Fruit fly (Drosophila melanogaster) whole organism, embryonic: ENCODE measurements around the gene CG44044.
A peak's percentile ranks its signal among the peaks of the same experiment; 100 is the strongest.

Source experiments
- Abd-B ChIP-seq: fragments of 200-800 bp; sonication (Bioruptor generic); optimal IDR thresholded peaks from 2 replicates; lab custom pipeline; 2018; ENCODE audit warnings: missing biosample characterization, mild to moderate bottlenecking, missing genetic modification characterization, moderate library complexity
- Awh ChIP-seq: fragments of 200-800 bp; sonication (Bioruptor generic); IDR thresholded peaks from 2 replicates; pipeline ENCODE4, ENCODE4 v1.3.6; 2022; ENCODE audit warnings: missing biosample characterization, missing genetic modification characterization
- CG11504 ChIP-seq: fragments of 200-800 bp; sonication (Bioruptor generic); optimal IDR thresholded peaks from 3 replicates; lab custom pipeline; 2019; ENCODE audit warnings: missing biosample characterization, mild to moderate bottlenecking, missing genetic modification characterization, moderate library complexity
- CG11695 ChIP-seq: fragments of 200-800 bp; sonication (Bioruptor generic); IDR thresholded peaks from 3 replicates; pipeline ENCODE4 v1.3.6; 2022; ENCODE audit warnings: missing biosample characterization, missing genetic modification characterization
- CG1529 ChIP-seq: fragments of 200-800 bp; sonication (Bioruptor generic); optimal IDR thresholded peaks from 3 replicates; lab custom pipeline; 2018; ENCODE audit warnings: missing biosample characterization, missing genetic modification characterization
- CG17829 ChIP-seq: fragments of 200-800 bp; optimal IDR thresholded peaks from 2 replicates; lab custom pipeline; 2019; ENCODE audit warnings: missing biosample characterization, mild to moderate bottlenecking, missing genetic modification characterization, moderate library complexity
- CG18599 ChIP-seq: fragments of 200-800 bp; sonication (Bioruptor generic); optimal IDR thresholded peaks from 3 replicates; lab custom pipeline; 2017; ENCODE audit warnings: missing biosample characterization, missing genetic modification characterization, mild to moderate bottlenecking, moderate library complexity, missing genetic modification reagents
- CG2116 ChIP-seq: fragments of 200-800 bp; sonication (Bioruptor generic); optimal IDR thresholded peaks from 3 replicates; lab custom pipeline; 2018; ENCODE audit warnings: missing biosample characterization, mild to moderate bottlenecking, missing genetic modification characterization
- CG2129 ChIP-seq: fragments of 200-800 bp; sonication (Bioruptor generic); IDR thresholded peaks from 2 replicates; pipeline ENCODE4 v1.3.6; 2022; ENCODE audit warnings: missing biosample characterization, missing genetic modification characterization; ENCODE audit not compliant: partially characterized antibody
- CG2199 ChIP-seq: fragments of 200-800 bp; sonication (Bioruptor generic); IDR thresholded peaks from 3 replicates; pipeline ENCODE4 v1.3.6; 2022; ENCODE audit warnings: missing biosample characterization, missing genetic modification characterization
- CG2678 ChIP-seq: fragments of 200-800 bp; sonication (Bioruptor generic); optimal IDR thresholded peaks from 3 replicates; lab custom pipeline; 2019; ENCODE audit warnings: missing biosample characterization, mild to moderate bottlenecking, missing genetic modification characterization, moderate library complexity
- CG33557 ChIP-seq: fragments of 200-800 bp; sonication (Bioruptor generic); optimal IDR thresholded peaks from 2 replicates; lab custom pipeline; 2019; ENCODE audit warnings: missing biosample characterization, mild to moderate bottlenecking, missing genetic modification characterization, moderate library complexity
- CG7357 ChIP-seq: fragments of 200-800 bp; sonication (Bioruptor generic); IDR thresholded peaks from 3 replicates; pipeline ENCODE4 v1.3.6; 2022; ENCODE audit warnings: missing biosample characterization, missing genetic modification characterization
- Ets97D ChIP-seq: fragments of 200-800 bp; sonication (Bioruptor generic); optimal IDR thresholded peaks from 3 replicates; lab custom pipeline; 2016; ENCODE audit warnings: missing biosample characterization, missing genetic modification characterization
- Fer1 ChIP-seq: fragments of 200-800 bp; sonication (Bioruptor generic); optimal IDR thresholded peaks from 2 replicates; lab custom pipeline; 2017; ENCODE audit warnings: missing biosample characterization, mild to moderate bottlenecking, missing genetic modification characterization
- Hey ChIP-seq: fragments of 200-800 bp; sonication (Bioruptor generic); optimal IDR thresholded peaks from 3 replicates; lab custom pipeline; 2018; ENCODE audit warnings: missing biosample characterization, mild to moderate bottlenecking, missing genetic modification characterization
- MBD-R2 ChIP-seq: fragments of 200-800 bp; sonication (Bioruptor generic); IDR thresholded peaks from 2 replicates; pipeline ENCODE4 v1.3.6; 2022; ENCODE audit warnings: missing biosample characterization, missing genetic modification characterization
- Med ChIP-seq: fragments of 200-800 bp; sonication (Bioruptor generic); peaks from one replicate; lab custom pipeline; 2016; ENCODE audit warnings: missing biosample characterization, missing genetic modification characterization, mild to moderate bottlenecking, inconsistent platforms, moderate library complexity
- Mrtf ChIP-seq: fragments of 200-800 bp; sonication (Bioruptor generic); IDR thresholded peaks from 3 replicates; pipeline ENCODE4 v1.3.6; 2022; ENCODE audit warnings: missing biosample characterization, missing genetic modification characterization
- NK7.1 ChIP-seq: fragments of 200-800 bp; sonication (Bioruptor generic); optimal IDR thresholded peaks from 3 replicates; lab custom pipeline; 2016; ENCODE audit warnings: missing biosample characterization, missing genetic modification characterization
- Nf-YC ChIP-seq: fragments of 200-800 bp; optimal IDR thresholded peaks from 3 replicates; lab custom pipeline; 2019; ENCODE audit warnings: missing biosample characterization, mild to moderate bottlenecking, missing genetic modification characterization, moderate library complexity
- PHDP ChIP-seq: fragments of 200-800 bp; sonication (Bioruptor generic); optimal IDR thresholded peaks from 3 replicates; lab custom pipeline; 2018; ENCODE audit warnings: missing biosample characterization, mild to moderate bottlenecking, missing genetic modification characterization, moderate library complexity
- YL-1 ChIP-seq: fragments of 200-800 bp; sonication (Bioruptor generic); optimal IDR thresholded peaks from 3 replicates; lab custom pipeline; 2017; ENCODE audit warnings: missing biosample characterization, mild to moderate bottlenecking, missing genetic modification characterization
- ap ChIP-seq: fragments of 200-800 bp; sonication (Bioruptor generic); IDR thresholded peaks from 2 replicates; pipeline ENCODE4 v1.3.6; 2022; ENCODE audit warnings: missing biosample characterization, missing genetic modification characterization
- ara ChIP-seq: fragments of 200-800 bp; sonication (Bioruptor generic); IDR thresholded peaks from 2 replicates; pipeline ENCODE4 v1.3.6; 2022; ENCODE audit warnings: missing biosample characterization, missing genetic modification characterization
- crc ChIP-seq: fragments of 200-800 bp; sonication (Bioruptor generic); optimal IDR thresholded peaks from 2 replicates; lab custom pipeline; 2016; ENCODE audit warnings: missing biosample characterization, missing genetic modification characterization
- crol ChIP-seq: fragments of 200-800 bp; sonication (Bioruptor generic); IDR thresholded peaks from 2 replicates; pipeline ENCODE4 v1.3.6; 2022; ENCODE audit warnings: missing biosample characterization, missing genetic modification characterization
- danr ChIP-seq: fragments of 200-800 bp; sonication (Bioruptor generic); IDR thresholded peaks from 2 replicates; pipeline ENCODE4 v1.3.6; 2022; ENCODE audit warnings: missing biosample characterization, missing genetic modification characterization
- dm ChIP-seq: fragments of 200-800 bp; sonication (Bioruptor generic); optimal IDR thresholded peaks from 3 replicates; lab custom pipeline; 2016; ENCODE audit warnings: missing biosample characterization, missing genetic modification characterization
- gem ChIP-seq: fragments of 200-800 bp; sonication (Bioruptor generic); optimal IDR thresholded peaks from 2 replicates; lab custom pipeline; 2019; ENCODE audit warnings: missing biosample characterization, mild to moderate bottlenecking, missing genetic modification characterization, moderate library complexity
- grau ChIP-seq: fragments of 200-800 bp; optimal IDR thresholded peaks from 3 replicates; lab custom pipeline; 2019; ENCODE audit warnings: missing biosample characterization, mild to moderate bottlenecking, missing genetic modification characterization, moderate library complexity
- klu ChIP-seq: fragments of 200-800 bp; sonication (Bioruptor generic); IDR thresholded peaks from 2 replicates; pipeline ENCODE4 v1.3.6; 2022; ENCODE audit warnings: missing biosample characterization, missing genetic modification characterization
- lbe ChIP-seq: fragments of 200-800 bp; sonication (Bioruptor generic); optimal IDR thresholded peaks from 2 replicates; lab custom pipeline; 2016; ENCODE audit warnings: missing biosample characterization, mild to moderate bottlenecking, missing genetic modification characterization
- mam ChIP-seq: fragments of 200-800 bp; sonication (Bioruptor generic); optimal IDR thresholded peaks from 3 replicates; lab custom pipeline; 2016; ENCODE audit warnings: missing biosample characterization, missing genetic modification characterization
- mld ChIP-seq: fragments of 200-800 bp; sonication (Bioruptor generic); IDR thresholded peaks from 3 replicates; pipeline ENCODE4 v1.3.6; 2022; ENCODE audit warnings: missing biosample characterization, missing genetic modification characterization; ENCODE audit not compliant: partially characterized antibody
- nau ChIP-seq: fragments of 200-800 bp; sonication (Bioruptor generic); optimal IDR thresholded peaks from 3 replicates; lab custom pipeline; 2017; ENCODE audit warnings: missing biosample characterization, mild to moderate bottlenecking, missing genetic modification characterization, missing genetic modification reagents
- org-1 ChIP-seq: fragments of 200-800 bp; sonication (Bioruptor generic); optimal IDR thresholded peaks from 2 replicates; lab custom pipeline; 2017; ENCODE audit warnings: missing biosample characterization, missing genetic modification characterization
- pzg ChIP-seq: fragments of 200-800 bp; sonication (Bioruptor generic); optimal IDR thresholded peaks from 3 replicates; lab custom pipeline; 2018; ENCODE audit warnings: missing biosample characterization, mild to moderate bottlenecking, missing genetic modification characterization, moderate library complexity
- row ChIP-seq: fragments of 200-800 bp; sonication (Bioruptor generic); IDR thresholded peaks from 3 replicates; pipeline ENCODE4 v1.3.6; 2022; ENCODE audit warnings: missing biosample characterization, missing genetic modification characterization
- scrt ChIP-seq: fragments of 200-800 bp; sonication (Bioruptor generic); optimal IDR thresholded peaks from 2 replicates; lab custom pipeline; 2018; ENCODE audit warnings: missing biosample characterization, mild to moderate bottlenecking, missing genetic modification characterization, moderate library complexity
- sd ChIP-seq: fragments of 200-800 bp; sonication (Bioruptor generic); optimal IDR thresholded peaks from 3 replicates; lab custom pipeline; 2018; ENCODE audit warnings: missing biosample characterization, mild to moderate bottlenecking, missing genetic modification characterization, moderate library complexity
- sens ChIP-seq: fragments of 200-800 bp; sonication (Bioruptor generic); peaks from one replicate; lab custom pipeline; 2016; ENCODE audit warnings: missing biosample characterization, missing genetic modification characterization
- sens-2 ChIP-seq: fragments of 200-800 bp; sonication (Bioruptor generic); IDR thresholded peaks from 2 replicates; pipeline ENCODE4 v1.3.6; 2022; ENCODE audit warnings: missing biosample characterization, missing genetic modification characterization
- seq ChIP-seq: fragments of 200-800 bp; sonication (Bioruptor generic); IDR thresholded peaks from 2 replicates; pipeline ENCODE4 v1.3.6; 2022; ENCODE audit warnings: missing biosample characterization, missing genetic modification characterization
- sim ChIP-seq: fragments of 200-800 bp; sonication (Bioruptor generic); IDR thresholded peaks from 2 replicates; pipeline ENCODE4 v1.3.6; 2022; ENCODE audit warnings: missing biosample characterization, missing genetic modification characterization
- sqz ChIP-seq: fragments of 200-800 bp; sonication (Bioruptor generic); optimal IDR thresholded peaks from 3 replicates; lab custom pipeline; 2018; ENCODE audit warnings: missing biosample characterization, mild to moderate bottlenecking, missing genetic modification characterization
- sr ChIP-seq: fragments of 200-800 bp; sonication (Bioruptor generic); IDR thresholded peaks from 3 replicates; pipeline ENCODE4 v1.3.6; 2022; ENCODE audit warnings: missing biosample characterization, missing genetic modification characterization
- stwl ChIP-seq: fragments of 200-800 bp; sonication (Bioruptor generic); optimal IDR thresholded peaks from 3 replicates; lab custom pipeline; 2018; ENCODE audit warnings: missing biosample characterization, mild to moderate bottlenecking, missing genetic modification characterization, moderate library complexity
- tap ChIP-seq: fragments of 200-800 bp; optimal IDR thresholded peaks from 3 replicates; lab custom pipeline; 2019; ENCODE audit warnings: missing biosample characterization, mild to moderate bottlenecking, missing genetic modification characterization, moderate library complexity
- tll ChIP-seq, 2 experiments: fragments of 200-800 bp in 1 of 2; fragments of >200 bp in 1 of 2; sonication (Bioruptor generic) in 1 of 2; optimal IDR thresholded peaks; 2 replicates each; lab custom pipeline; 2017 to 2019; ENCODE audit warnings: missing biosample characterization in 2 of 2, missing genetic modification characterization in 2 of 2, mild to moderate bottlenecking in 1 of 2, moderate library complexity in 1 of 2

CG44044 gene

DNA sequence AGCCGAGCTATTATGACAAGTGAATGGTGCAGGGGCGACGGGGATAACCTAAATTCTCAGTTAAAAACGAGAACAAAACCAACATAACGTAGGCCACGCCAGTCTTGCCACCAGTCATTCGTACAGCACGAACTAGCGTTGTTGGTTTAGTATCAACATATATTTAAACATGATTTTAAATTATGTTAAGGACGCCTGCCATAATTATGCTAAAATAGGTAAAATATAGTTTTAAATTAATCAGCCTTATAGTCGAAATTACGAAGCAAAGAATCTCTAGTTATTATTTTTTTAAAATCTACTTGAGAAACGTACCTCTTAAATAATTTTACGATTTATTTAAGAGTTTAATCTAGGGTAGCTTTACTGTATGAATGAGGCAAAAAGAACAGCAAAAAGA lies 44.6 kb upstream of the CG44044 start:
- TF ChIP-seq gem (tag; lab: Kevin White, UChicago) (peak; percentile 10), crol (0 out of 2 replicates have a peak, but pooled peaks have one; percentile 6), CG1529 (GFP tag; lab: Kevin White, UChicago) (no peak), row (GFP tag; lab: Robert Waterston, UW) (peak; percentile 31; the same call in 1 of the 3 replicates), CG2116 (GFP tag; lab: Kevin White, UChicago) (no peak), sens (peak; percentile 13), CG11695 (no peak), CG2678 (tag; lab: Kevin White, UChicago) (peak; percentile 16), grau (tag; lab: Kevin White, UChicago) (peak; percentile 73), CG11504 (tag; lab: Kevin White, UChicago) (peak; percentile 8), sens-2 (GFP tag; lab: Robert Waterston, UW) (no peak)

DNA sequence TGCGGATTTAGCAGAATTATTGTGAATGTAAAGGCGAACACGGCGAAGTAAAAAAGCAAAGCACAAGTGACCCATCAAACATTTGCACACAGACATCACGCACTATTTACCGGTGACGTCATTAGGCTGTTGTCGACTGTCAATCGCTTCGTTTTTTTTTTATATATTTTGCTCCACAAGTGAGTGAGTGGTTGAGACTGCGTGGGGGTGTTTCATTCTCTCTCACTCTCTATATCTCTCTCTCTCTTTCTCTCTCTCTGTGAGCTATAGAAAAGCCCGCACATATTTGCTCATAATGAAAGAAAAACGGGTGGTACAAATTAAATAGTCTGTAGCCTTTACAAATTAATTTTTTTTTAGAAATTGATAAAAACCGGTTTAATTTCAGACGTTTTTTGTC lies 44.1 kb upstream of the CG44044 start:
- TF ChIP-seq CG18599 (GFP tag; lab: Kevin White, UChicago) (no peak), org-1 (GFP tag; lab: Kevin White, UChicago) (no peak), PHDP (no peak), CG33557 (GFP tag; lab: Kevin White, UChicago) (no peak), seq (GFP tag; lab: Robert Waterston, UW) (0 out of 2 replicates have a peak, but pooled peaks have one; percentile 14), Med (GFP tag; lab: Kevin White, UChicago) (peak; percentile 41), scrt (GFP tag; lab: Kevin White, UChicago) (peak; percentile 68), sqz (GFP tag; lab: Kevin White, UChicago) (peak; percentile 87), CG2129 (GFP tag; lab: Robert Waterston, UW) (no peak), CG7357 (GFP tag; lab: Robert Waterston, UW) (no peak), pzg (GFP tag; lab: Kevin White, UChicago) (no peak), CG2678 (tag; lab: Kevin White, UChicago) (no peak), NK7.1 (no peak), sr (GFP tag; lab: Robert Waterston, UW) (peak; percentile 96), CG2199 (GFP tag; lab: Robert Waterston, UW) (no peak), YL-1 (GFP tag; lab: Kevin White, UChicago) (no peak), Hey (tag; lab: Kevin White, UChicago) (no peak), mam (GFP tag; lab: Kevin White, UChicago) (no peak), mld (GFP tag; lab: Robert Waterston, UW) (no peak), stwl (tag; lab: Kevin White, UChicago) (no peak), Awh (GFP tag; lab: Robert Waterston, UW) (0 out of 2 replicates have a peak, but pooled peaks have one; percentile 8), danr (no peak), crc (GFP tag; lab: Kevin White, UChicago) (no peak), Fer1 (no peak), ap (GFP tag; lab: Robert Waterston, UW) (no peak), Mrtf (GFP tag; lab: Robert Waterston, UW) (no peak), MBD-R2 (GFP tag; lab: Robert Waterston, UW) (no peak), dm (no peak), klu (GFP tag; lab: Robert Waterston, UW) (no peak), tap (no peak), Abd-B (GFP tag; lab: Kevin White, UChicago) (no peak), CG17829 (no peak), lbe (GFP tag; lab: Kevin White, UChicago) (no peak), Ets97D (GFP tag; lab: Kevin White, UChicago) (no peak), nau (peak; percentile 9), ara (GFP tag; lab: Robert Waterston, UW) (no peak), sd (tag; lab: Kevin White, UChicago) (peak; percentile 34), tll (GFP tag; optimal IDR thresholded peaks at IDR 0.05; lab: Kevin White, UChicago) (no peak), Nf-YC (tag; lab: Kevin White, UChicago) (no peak), sim (GFP tag; lab: Robert Waterston, UW) (0 out of 2 replicates have a peak, but pooled peaks have one; percentile 19)
